Fruit fly (Drosophila melanogaster) whole organism: ENCODE results near the gene Eip93F.

Experiments
- CG8478 ChIP-seq: fragments of >200 bp; optimal IDR thresholded peaks from 2 replicates; lab custom pipeline; 2018; ENCODE audit warnings: inconsistent platforms
- Dll ChIP-seq: fragments of >200 bp; optimal IDR thresholded peaks from 2 replicates; lab custom pipeline; 2017
- EcR ChIP-seq, 2 experiments: fragments of >200 bp; optimal IDR thresholded peaks; 2 replicates each; lab custom pipeline; 2017; ENCODE audit warnings: missing biosample characterization in 2 of 2, missing genetic modification characterization in 2 of 2, missing genetic modification reagents in 2 of 2
- pan ChIP-seq: fragments of >200 bp; optimal IDR thresholded peaks from 2 replicates; lab custom pipeline; 2017
- psq ChIP-seq: fragments of >200 bp; optimal IDR thresholded peaks from 2 replicates; lab custom pipeline; 2017

DNA sequence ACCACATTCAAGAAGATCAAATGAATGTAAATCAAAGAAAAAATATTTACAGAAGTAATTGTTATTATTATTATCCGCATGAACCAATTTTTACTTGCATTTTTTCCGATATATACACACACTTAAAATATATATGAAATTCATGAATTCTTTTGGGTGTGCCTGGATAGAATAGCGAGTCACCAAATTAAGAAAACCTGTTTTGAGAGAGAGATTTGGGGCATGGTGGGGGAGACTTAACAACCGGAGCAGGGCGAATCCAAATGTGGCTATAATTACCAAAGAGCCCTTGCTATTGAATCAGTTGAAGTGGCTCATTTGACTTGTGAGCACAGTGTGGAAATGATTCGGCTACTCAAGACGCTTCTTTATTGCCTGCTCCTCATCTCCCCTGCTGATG is 35.5 kb upstream of the Eip93F start, which contains the start of gene Qsox2:
- no peak for TF ChIP-seq EcR (GFP tag; optimal IDR thresholded peaks at IDR 0.05; lab: Kevin White, UChicago)
- TF ChIP-seq pan (lab: Kevin White, UChicago): no peak
- TF ChIP-seq psq (lab: Kevin White, UChicago): no peak
- TF ChIP-seq CG8478 (lab: Kevin White, UChicago): no peak
- no peak for TF ChIP-seq Dll (lab: Kevin White, UChicago)
